Fruit fly (Drosophila melanogaster) whole organism, embryonic: Measurements from ENCODE around the gene IntS4.

Experiments
- Atf3 ChIP-seq: fragments of 200-800 bp; sonication (Bioruptor generic); optimal IDR thresholded peaks from 3 replicates; lab custom pipeline; 2016; ENCODE audit warnings: missing biosample characterization, missing genetic modification characterization
- BtbVII ChIP-seq: fragments of 200-800 bp; sonication (Bioruptor generic); optimal IDR thresholded peaks from 3 replicates; lab custom pipeline; 2017; ENCODE audit warnings: missing biosample characterization, mild to moderate bottlenecking, missing genetic modification characterization
- CG10321 ChIP-seq: fragments of 200-800 bp; sonication (Bioruptor generic); IDR thresholded peaks from 2 replicates; pipeline ENCODE4 v1.3.6; 2022; ENCODE audit warnings: missing biosample characterization, missing genetic modification characterization
- CG10431 ChIP-seq: fragments of 200-800 bp; sonication (Bioruptor generic); optimal IDR thresholded peaks from 3 replicates; lab custom pipeline; 2018; ENCODE audit warnings: missing biosample characterization, mild to moderate bottlenecking, missing genetic modification characterization
- CG11723 ChIP-seq: fragments of 200-800 bp; sonication (Bioruptor generic); optimal IDR thresholded peaks from 2 replicates; lab custom pipeline; 2017; ENCODE audit warnings: missing biosample characterization, mild to moderate bottlenecking, missing genetic modification characterization
- CG12219 ChIP-seq: fragments of 200-800 bp; sonication (Bioruptor generic); optimal IDR thresholded peaks from 3 replicates; lab custom pipeline; 2018; ENCODE audit warnings: missing biosample characterization, mild to moderate bottlenecking, missing genetic modification characterization
- CG1233 ChIP-seq: fragments of 200-800 bp; sonication (Bioruptor generic); optimal IDR thresholded peaks from 4 replicates; lab custom pipeline; 2018; ENCODE audit warnings: missing biosample characterization, mild to moderate bottlenecking, missing genetic modification characterization
- CG12659 ChIP-seq: fragments of 200-800 bp; sonication (Bioruptor generic); optimal IDR thresholded peaks from 3 replicates; lab custom pipeline; 2017; ENCODE audit warnings: mild to moderate bottlenecking, missing biosample characterization, missing genetic modification reagents, missing genetic modification characterization
- CG17829 ChIP-seq: fragments of 200-800 bp; optimal IDR thresholded peaks from 2 replicates; lab custom pipeline; 2019; ENCODE audit warnings: missing biosample characterization, mild to moderate bottlenecking, missing genetic modification characterization, moderate library complexity
- CG17912 ChIP-seq: fragments of 200-800 bp; sonication (Bioruptor generic); optimal IDR thresholded peaks from 2 replicates; lab custom pipeline; 2018; ENCODE audit warnings: missing biosample characterization, mild to moderate bottlenecking, missing genetic modification characterization
- CG2678 ChIP-seq: fragments of 200-800 bp; sonication (Bioruptor generic); optimal IDR thresholded peaks from 3 replicates; lab custom pipeline; 2019; ENCODE audit warnings: missing biosample characterization, mild to moderate bottlenecking, missing genetic modification characterization, moderate library complexity
- CG2875 ChIP-seq: fragments of 200-800 bp; sonication (Bioruptor generic); optimal IDR thresholded peaks from 2 replicates; lab custom pipeline; 2017; ENCODE audit warnings: missing biosample characterization, mild to moderate bottlenecking, missing genetic modification characterization, missing genetic modification reagents
- CG30431 ChIP-seq: fragments of 200-800 bp; sonication (Bioruptor generic); optimal IDR thresholded peaks from 2 replicates; lab custom pipeline; 2017; ENCODE audit warnings: missing biosample characterization, missing genetic modification characterization
- CG31365 ChIP-seq: fragments of 200-800 bp; sonication (Bioruptor generic); optimal IDR thresholded peaks from 2 replicates; lab custom pipeline; 2018; ENCODE audit warnings: missing biosample characterization, mild to moderate bottlenecking, missing genetic modification characterization
- CG32767 ChIP-seq: fragments of 200-800 bp; sonication (Bioruptor generic); IDR thresholded peaks from 2 replicates; pipeline ENCODE4 v1.3.6; 2022; ENCODE audit warnings: missing biosample characterization, missing genetic modification characterization
- CG3407 ChIP-seq: fragments of 200-800 bp; sonication (Bioruptor generic); optimal IDR thresholded peaks from 2 replicates; lab custom pipeline; 2018; ENCODE audit warnings: missing biosample characterization, mild to moderate bottlenecking, missing genetic modification characterization
- CG5953 ChIP-seq: fragments of 200-800 bp; sonication (Bioruptor generic); IDR thresholded peaks from 2 replicates; pipeline ENCODE4 v1.3.6; 2022; ENCODE audit warnings: missing biosample characterization, missing genetic modification characterization
- CG7271 ChIP-seq: fragments of 200-800 bp; sonication (Bioruptor generic); optimal IDR thresholded peaks from 2 replicates; lab custom pipeline; 2018; ENCODE audit warnings: missing biosample characterization, mild to moderate bottlenecking, missing genetic modification characterization, moderate library complexity
- CG7556 ChIP-seq: fragments of 200-800 bp; sonication (Bioruptor generic); optimal IDR thresholded peaks from 2 replicates; lab custom pipeline; 2017; ENCODE audit warnings: missing biosample characterization, mild to moderate bottlenecking, missing genetic modification characterization
- CG7963 ChIP-seq: fragments of 200-800 bp; sonication (Bioruptor generic); IDR thresholded peaks from 3 replicates; pipeline ENCODE4 v1.3.6; 2022; ENCODE audit warnings: missing biosample characterization, missing genetic modification characterization; ENCODE audit not compliant: partially characterized antibody
- CG8290 ChIP-seq, 3 experiments: fragments of 200-800 bp; sonication (Bioruptor generic); optimal IDR thresholded peaks; 2 replicates each; lab custom pipeline; 2016 to 2019; ENCODE audit warnings: missing biosample characterization in 3 of 3, missing genetic modification characterization in 3 of 3, mild to moderate bottlenecking in 2 of 3, moderate library complexity in 1 of 3
- CG9817 ChIP-seq: fragments of 200-800 bp; sonication (Bioruptor generic); optimal IDR thresholded peaks from 2 replicates; lab custom pipeline; 2018; ENCODE audit warnings: missing biosample characterization, mild to moderate bottlenecking, missing genetic modification characterization, moderate library complexity
- D ChIP-seq, 2 experiments: fragments of 200-800 bp in 1 of 2; fragments of >200 bp in 1 of 2; sonication (Bioruptor generic) in 1 of 2; optimal IDR thresholded peaks; 2 replicates in 1 of 2; 3 replicates in 1 of 2; lab custom pipeline; 2017; ENCODE audit warnings: mild to moderate bottlenecking in 1 of 2, missing biosample characterization in 1 of 2, missing genetic modification characterization in 1 of 2, missing genetic modification reagents in 1 of 2
- Deaf1 ChIP-seq: fragments of 200-800 bp; optimal IDR thresholded peaks from 3 replicates; lab custom pipeline; 2019; ENCODE audit warnings: missing biosample characterization, mild to moderate bottlenecking, missing genetic modification characterization, moderate library complexity
- ERR ChIP-seq: fragments of 200-800 bp; sonication (Bioruptor generic); optimal IDR thresholded peaks from 2 replicates; lab custom pipeline; 2016; ENCODE audit warnings: missing biosample characterization, missing genetic modification characterization
- Eip74EF ChIP-seq, 2 experiments: fragments of 200-800 bp in 1 of 2; fragments of >200 bp in 1 of 2; sonication (Bioruptor generic) in 1 of 2; optimal IDR thresholded peaks; 2 replicates each; lab custom pipeline; 2017 to 2019; ENCODE audit warnings: missing biosample characterization in 2 of 2, missing genetic modification characterization in 2 of 2, mild to moderate bottlenecking in 1 of 2, moderate library complexity in 1 of 2
- Fer2 ChIP-seq: fragments of 200-800 bp; sonication (Bioruptor generic); optimal IDR thresholded peaks from 2 replicates; lab custom pipeline; 2018; ENCODE audit warnings: missing biosample characterization, mild to moderate bottlenecking, missing genetic modification characterization, moderate library complexity
- HLH4C ChIP-seq: fragments of 200-800 bp; sonication (Bioruptor generic); IDR thresholded peaks from 3 replicates; pipeline ENCODE4 v1.3.6; 2022; ENCODE audit warnings: missing biosample characterization, missing genetic modification characterization; ENCODE audit not compliant: partially characterized antibody
- HLHmδ ChIP-seq: fragments of 200-800 bp; sonication (Bioruptor generic); optimal IDR thresholded peaks from 2 replicates; lab custom pipeline; 2018; ENCODE audit warnings: missing biosample characterization, mild to moderate bottlenecking, missing genetic modification characterization, moderate library complexity
- HmgD ChIP-seq: fragments of 200-800 bp; sonication (Bioruptor generic); optimal IDR thresholded peaks from 3 replicates; lab custom pipeline; 2016; ENCODE audit warnings: missing biosample characterization, missing genetic modification characterization
- Lhr ChIP-seq: fragments of 200-800 bp; sonication (Bioruptor generic); optimal IDR thresholded peaks from 3 replicates; lab custom pipeline; 2017; ENCODE audit warnings: mild to moderate bottlenecking, missing biosample characterization, missing genetic modification reagents, missing genetic modification characterization
- MTF-1 ChIP-seq: fragments of 200-800 bp; sonication (Bioruptor generic); optimal IDR thresholded peaks from 2 replicates; lab custom pipeline; 2018; ENCODE audit warnings: missing biosample characterization, mild to moderate bottlenecking, missing genetic modification characterization, borderline replicate concordance
- Meics ChIP-seq: fragments of 200-800 bp; sonication (Bioruptor generic); optimal IDR thresholded peaks from 2 replicates; lab custom pipeline; 2017; ENCODE audit warnings: missing biosample characterization, mild to moderate bottlenecking, missing genetic modification characterization
- NC2α ChIP-seq: fragments of 200-800 bp; sonication (Bioruptor generic); optimal IDR thresholded peaks from 2 replicates; lab custom pipeline; 2016; ENCODE audit warnings: missing biosample characterization, missing genetic modification characterization
- Rfx ChIP-seq: fragments of 200-800 bp; sonication (Bioruptor generic); IDR thresholded peaks from 2 replicates; pipeline ENCODE4 v1.3.6; 2022; ENCODE audit warnings: missing biosample characterization, missing genetic modification characterization
- Sry-β ChIP-seq: fragments of 200-800 bp; sonication (Bioruptor generic); optimal IDR thresholded peaks from 2 replicates; lab custom pipeline; 2018; ENCODE audit warnings: missing biosample characterization, mild to moderate bottlenecking, missing genetic modification characterization, moderate library complexity
- amos ChIP-seq: fragments of 200-800 bp; sonication (Bioruptor generic); IDR thresholded peaks from 2 replicates; pipeline ENCODE4 v1.3.6; 2022; ENCODE audit warnings: missing biosample characterization, missing genetic modification characterization; ENCODE audit not compliant: partially characterized antibody
- bowl ChIP-seq: fragments of 200-800 bp; sonication (Bioruptor generic); IDR thresholded peaks from 2 replicates; pipeline ENCODE4 v1.3.6; 2022; ENCODE audit warnings: missing biosample characterization, missing genetic modification characterization
- dati ChIP-seq: fragments of 200-800 bp; sonication (Bioruptor generic); IDR thresholded peaks from 2 replicates; pipeline ENCODE4 v1.3.6; 2022; ENCODE audit warnings: missing biosample characterization, missing genetic modification characterization
- eve ChIP-seq, 2 experiments: fragments of >200 bp; optimal IDR thresholded peaks; 2 replicates each; lab custom pipeline; 2017; ENCODE audit warnings: missing biosample characterization in 2 of 2, missing genetic modification characterization in 2 of 2
- gce ChIP-seq: fragments of 200-800 bp; sonication (Bioruptor generic); IDR thresholded peaks from 3 replicates; pipeline ENCODE4 v1.3.6; 2022; ENCODE audit warnings: missing biosample characterization, missing genetic modification characterization
- gsb-n ChIP-seq: fragments of 200-800 bp; sonication (Bioruptor generic); optimal IDR thresholded peaks from 3 replicates; lab custom pipeline; 2018; ENCODE audit warnings: missing biosample characterization, mild to moderate bottlenecking, missing genetic modification characterization
- h ChIP-seq: fragments of >200 bp; optimal IDR thresholded peaks from 2 replicates; lab custom pipeline; 2017
- jigr1 ChIP-seq: fragments of 200-800 bp; sonication (Bioruptor generic); IDR thresholded peaks from 3 replicates; pipeline ENCODE4 v1.3.6; 2022; ENCODE audit warnings: missing biosample characterization, missing genetic modification characterization
- pzg ChIP-seq: fragments of 200-800 bp; sonication (Bioruptor generic); optimal IDR thresholded peaks from 3 replicates; lab custom pipeline; 2018; ENCODE audit warnings: missing biosample characterization, mild to moderate bottlenecking, missing genetic modification characterization, moderate library complexity
- ssp ChIP-seq: fragments of 200-800 bp; sonication (Bioruptor generic); IDR thresholded peaks from 2 replicates; pipeline ENCODE4 v1.3.6; 2022; ENCODE audit warnings: missing biosample characterization, missing genetic modification characterization
- ttk ChIP-seq: fragments of 200-800 bp; sonication (Bioruptor generic); IDR thresholded peaks from 2 replicates; pipeline ENCODE4 v2.1.2; 2022; ENCODE audit warnings: missing biosample characterization, missing genetic modification characterization
- unc-4 ChIP-seq: fragments of 200-800 bp; sonication (Bioruptor generic); IDR thresholded peaks from 2 replicates; pipeline ENCODE4 v1.3.6; 2022; ENCODE audit warnings: missing biosample characterization, missing genetic modification characterization; ENCODE audit not compliant: partially characterized antibody
- vfl ChIP-seq: fragments of 200-800 bp; sonication (Bioruptor generic); optimal IDR thresholded peaks from 2 replicates; lab custom pipeline; 2016; ENCODE audit warnings: missing biosample characterization, missing genetic modification characterization

The IntS4 gene

dm6 chrX:8588607-8589171, 30.1 kb upstream of the IntS4 start, which contains the start of gene CG12081 (continued):
- TF ChIP-seq CG8290 (GFP tag; optimal IDR thresholded peaks at IDR 0.05; lab: Kevin White, UChicago) (peak; percentile 52), CG8290 (tag; optimal IDR thresholded peaks at IDR 0.05; lab: Kevin White, UChicago) (peak; percentile 18 to 78), gsb-n (no peak), vfl (GFP tag; lab: Kevin White, UChicago) (no peak), CG1233 (GFP tag; lab: Kevin White, UChicago) (no peak), ssp (GFP tag; lab: Robert Waterston, UW) (peak; percentile 95), CG7271 (tag; lab: Kevin White, UChicago) (no peak), amos (GFP tag; lab: Robert Waterston, UW) (peak; percentile 92), CG9817 (tag; lab: Kevin White, UChicago) (no peak), pzg (peak; percentile 80), CG10431 (GFP tag; lab: Kevin White, UChicago) (no peak), HmgD (peak; percentile 16), HLHmδ (GFP tag; lab: Kevin White, UChicago) (no peak), gce (GFP tag; lab: Robert Waterston, UW) (no peak), CG3407 (GFP tag; lab: Kevin White, UChicago) (no peak), CG10321 (no peak), CG11723 (GFP tag; lab: Kevin White, UChicago) (no peak), CG30431 (GFP tag; lab: Kevin White, UChicago) (no peak), unc-4 (GFP tag; lab: Robert Waterston, UW) (peak; percentile 83), h (lab: Kevin White, UChicago) (no peak), CG5953 (no peak), dati (GFP tag; lab: Robert Waterston, UW) (no peak), BtbVII (no peak), NC2α (GFP tag; lab: Kevin White, UChicago) (no peak), Lhr (GFP tag; lab: Kevin White, UChicago) (peak; percentile 48), CG2875 (no peak), eve (GFP tag; optimal IDR thresholded peaks at IDR 0.05; lab: Kevin White, UChicago) (no peak), CG12219 (GFP tag; lab: Kevin White, UChicago) (no peak), D (optimal IDR thresholded peaks at IDR 0.05; lab: Kevin White, UChicago) (no peak), D (GFP tag; optimal IDR thresholded peaks at IDR 0.05; lab: Kevin White, UChicago) (no peak), CG7963 (GFP tag; lab: Robert Waterston, UW) (peak; percentile 87), CG2678 (tag; lab: Kevin White, UChicago) (no peak), Meics (GFP tag; lab: Kevin White, UChicago) (no peak), CG7556 (no peak), MTF-1 (GFP tag; lab: Kevin White, UChicago) (no peak), Eip74EF (GFP tag; optimal IDR thresholded peaks at IDR 0.05; lab: Kevin White, UChicago) (no peak), CG12659 (GFP tag; lab: Kevin White, UChicago) (peak; percentile 90), bowl (GFP tag; lab: Robert Waterston, UW) (no peak), Fer2 (tag; lab: Kevin White, UChicago) (no peak), ttk (GFP tag; lab: Robert Waterston, UW) (no peak), ERR (GFP tag; lab: Kevin White, UChicago) (no peak), Sry-β (GFP tag; lab: Kevin White, UChicago) (peak; percentile 78), CG31365 (no peak), CG32767 (GFP tag; lab: Robert Waterston, UW) (no peak), CG17829 (tag; lab: Kevin White, UChicago) (no peak), Atf3 (no peak), Rfx (GFP tag; lab: Robert Waterston, UW) (peak; percentile 42; the same call in 1 of the 2 replicates), CG17912 (GFP tag; lab: Kevin White, UChicago) (no peak), HLH4C (GFP tag; lab: Robert Waterston, UW) (peak; percentile 85), jigr1 (GFP tag; lab: Robert Waterston, UW) (no peak), Deaf1 (tag; lab: Kevin White, UChicago) (no peak)
